Fruit fly (Drosophila melanogaster): ENCODE data around the gene CG11555.

DNA sequence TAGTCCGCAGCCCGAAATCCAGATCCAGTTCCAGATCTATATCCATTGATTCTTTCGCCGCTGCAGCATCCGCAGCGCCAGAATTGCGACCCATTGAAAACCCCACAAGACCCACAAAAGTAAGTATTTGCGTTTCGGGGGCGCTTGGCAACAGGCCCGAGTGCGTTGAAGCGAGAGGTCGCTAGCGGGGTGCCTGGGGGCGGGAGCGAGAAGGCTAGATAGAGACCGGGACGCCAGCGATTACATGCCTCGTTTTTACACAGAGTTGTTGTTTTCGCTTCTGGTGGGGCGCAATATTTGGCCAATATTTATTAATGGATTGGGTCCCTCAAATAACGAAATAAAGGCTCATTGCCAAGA is 24.6 kb downstream of the CG11555 start:
- no peak for TF ChIP-seq psq (optimal IDR thresholded peaks at IDR 0.05)
- no peak for TF ChIP-seq pan (optimal IDR thresholded peaks at IDR 0.05)
- TF ChIP-seq EcR (GFP tag; optimal IDR thresholded peaks at IDR 0.05): no peak
